Fruit fly (Drosophila melanogaster): ENCODE data around the gene CG12811.

CG12811 gene

dm6 chr3R:10086222-10086621 is 37.6 kb upstream of the CG12811 start:
- peak in 1 of 2 experiments; percentile 18 for TF ChIP-seq ss (GFP tag; optimal IDR thresholded peaks at IDR 0.05)
- TF ChIP-seq vri (GFP tag; optimal IDR thresholded peaks at IDR 0.05) = peak; percentile 66
- TF ChIP-seq Sox15 (GFP tag; optimal IDR thresholded peaks at IDR 0.05) = no peak

- peak; percentile 22 for TF ChIP-seq fkh (GFP tag; optimal IDR thresholded peaks at IDR 0.05)
- no peak for TF ChIP-seq CG6854 (GFP tag; optimal IDR thresholded peaks at IDR 0.05)
- TF ChIP-seq CG9139 (GFP tag; optimal IDR thresholded peaks at IDR 0.05) = no peak
- peak; percentile 88 for TF ChIP-seq esn (GFP tag; optimal IDR thresholded peaks at IDR 0.05)
- peak; percentile 53 for TF ChIP-seq CG15336 (GFP tag; IDR thresholded peaks at IDR 0.05)
- peak; percentile 43 for TF ChIP-seq CG11902 (GFP tag; optimal IDR thresholded peaks at IDR 0.05)
- no peak for TF ChIP-seq CG16779 (tag; optimal IDR thresholded peaks at IDR 0.05)
- peak; percentile 86 for TF ChIP-seq Smox (GFP tag; optimal IDR thresholded peaks at IDR 0.05)
- no peak for TF ChIP-seq Lpt (GFP tag; optimal IDR thresholded peaks at IDR 0.05)
- TF ChIP-seq CG1621 (tag; optimal IDR thresholded peaks at IDR 0.05) = peak; percentile 36
- TF ChIP-seq achi (GFP tag; optimal IDR thresholded peaks at IDR 0.05) = peak; percentile 56
- peak; percentile 48 for TF ChIP-seq CG10669 (GFP tag; optimal IDR thresholded peaks at IDR 0.05)
- TF ChIP-seq eg (GFP tag; IDR thresholded peaks at IDR 0.05) = peak; percentile 70
- peak; percentile 92 for TF ChIP-seq vri (GFP tag; optimal IDR thresholded peaks at IDR 0.05)
- peak; percentile 82 for TF ChIP-seq topi (GFP tag; optimal IDR thresholded peaks at IDR 0.05)
- no peak for TF ChIP-seq dsx (GFP tag; optimal IDR thresholded peaks at IDR 0.05; ENCODE audit: poor library complexity, severe bottlenecking)
- no peak for TF ChIP-seq Hr38 (GFP tag; optimal IDR thresholded peaks at IDR 0.05)
- peak; percentile 80 for TF ChIP-seq Eip78C (GFP tag)
- peak; percentile 32 for TF ChIP-seq CG32006 (GFP tag; optimal IDR thresholded peaks at IDR 0.05)
- peak; percentile 35; the same call in 1 of the 2 replicates for TF ChIP-seq CG11294 (GFP tag; IDR thresholded peaks at IDR 0.05)
- peak; percentile 81 for TF ChIP-seq Sox102F (GFP tag; optimal IDR thresholded peaks at IDR 0.05)
- TF ChIP-seq Gug (GFP tag; IDR thresholded peaks at IDR 0.05) = no peak
- TF ChIP-seq pdm3 (GFP tag; optimal IDR thresholded peaks at IDR 0.05) = peak; percentile 67
- TF ChIP-seq spab (GFP tag; optimal IDR thresholded peaks at IDR 0.05) = peak; percentile 13
- TF ChIP-seq acj6 (GFP tag; optimal IDR thresholded peaks at IDR 0.05) = peak; percentile 63
- TF ChIP-seq CG3919 (GFP tag; optimal IDR thresholded peaks at IDR 0.05) = peak; percentile 34
- peak; percentile 6 for TF ChIP-seq dac (GFP tag; optimal IDR thresholded peaks at IDR 0.05)
- peak; percentile 88 for TF ChIP-seq lz (GFP tag; optimal IDR thresholded peaks at IDR 0.05)
- peak; percentile 41 for TF ChIP-seq Ets96B (tag; optimal IDR thresholded peaks at IDR 0.05)
- TF ChIP-seq svp (GFP tag) = peak; percentile 86
- TF ChIP-seq Blimp-1 (GFP tag; optimal IDR thresholded peaks at IDR 0.05) = peak; percentile 66
- TF ChIP-seq CG7368 (GFP tag; optimal IDR thresholded peaks at IDR 0.05) = peak; percentile 34
- peak; percentile 49 for TF ChIP-seq Sox15 (GFP tag; optimal IDR thresholded peaks at IDR 0.05)
- TF ChIP-seq CG34406 (GFP tag; optimal IDR thresholded peaks at IDR 0.05) = peak; percentile 67
- peak; percentile 46 for TF ChIP-seq CG10631 (GFP tag; optimal IDR thresholded peaks at IDR 0.05)
- TF ChIP-seq fd85E (GFP tag; optimal IDR thresholded peaks at IDR 0.05) = no peak
- peak; percentile 11 for TF ChIP-seq Hr4 (GFP tag; optimal IDR thresholded peaks at IDR 0.05)
- no peak for TF ChIP-seq ss (GFP tag; optimal IDR thresholded peaks at IDR 0.05)
- TF ChIP-seq CG6276 (GFP tag; optimal IDR thresholded peaks at IDR 0.05) = no peak
- TF ChIP-seq Hr39 (GFP tag; optimal IDR thresholded peaks at IDR 0.05) = peak; percentile 91
- TF ChIP-seq cyc (GFP tag; optimal IDR thresholded peaks at IDR 0.05) = peak; percentile 85
- TF ChIP-seq Met (GFP tag; optimal IDR thresholded peaks at IDR 0.05) = peak; percentile 88
- no peak for TF ChIP-seq CG8119 (GFP tag; IDR thresholded peaks at IDR 0.05)
- TF ChIP-seq salr (GFP tag; optimal IDR thresholded peaks at IDR 0.05) = peak; percentile 22 to 26
- peak; percentile 12 for TF ChIP-seq CG6808 (GFP tag; optimal IDR thresholded peaks at IDR 0.05)
- TF ChIP-seq CG6163 (GFP tag; IDR thresholded peaks at IDR 0.05) = peak; percentile 81
- peak; percentile 84 for TF ChIP-seq Sox14 (GFP tag; optimal IDR thresholded peaks at IDR 0.05)
- peak; percentile 50 for TF ChIP-seq Eip75B (GFP tag; optimal IDR thresholded peaks at IDR 0.05)
- peak; percentile 23 for TF ChIP-seq fd59A (GFP tag; optimal IDR thresholded peaks at IDR 0.05)
Measured at dm6 chr3R:10084914-10085313, 36.3 kb upstream of the CG12811 start.
